Worm (Caenorhabditis elegans) whole organism, L2 larva: ENCODE measurements around the gene clec-164.

Experiments
- nhr-6 ChIP-seq: fragments of 150-350 bp; optimal IDR thresholded peaks from 2 replicates; lab custom pipeline; 2014; ENCODE audit warnings: missing biosample characterization, missing genetic modification characterization
- snpc-4 ChIP-seq: fragments of 150-350 bp; optimal IDR thresholded peaks from 2 replicates; lab custom pipeline; 2014; ENCODE audit warnings: missing biosample characterization, missing genetic modification characterization
- unc-39 ChIP-seq: fragments of 150-350 bp; optimal IDR thresholded peaks from 2 replicates; lab custom pipeline; 2014; ENCODE audit warnings: missing biosample characterization, missing genetic modification characterization
- unc-62 ChIP-seq: fragments of 150-350 bp; optimal IDR thresholded peaks from 2 replicates; lab custom pipeline; 2014; ENCODE audit warnings: missing biosample characterization, missing genetic modification reagents, missing genetic modification characterization

- TF ChIP-seq unc-39 (tag; lab: Kevin White, UChicago) (no peak), unc-62 (GFP tag; lab: Kevin White, UChicago) (no peak), snpc-4 (no peak), nhr-6 (tag; lab: Kevin White, UChicago) (no peak)
These were observed at the start of gene clec-164 for ce11 chrIV:716323-716722.
